Fruit fly (Drosophila melanogaster) whole organism: Measurements from ENCODE around the gene Mpp6.

Experiments
- CG8478 ChIP-seq: fragments of >200 bp; optimal IDR thresholded peaks from 2 replicates; lab custom pipeline; 2018; ENCODE audit warnings: inconsistent platforms
- Dll ChIP-seq: fragments of >200 bp; optimal IDR thresholded peaks from 2 replicates; lab custom pipeline; 2017
- EcR ChIP-seq, 2 experiments: fragments of >200 bp; optimal IDR thresholded peaks; 2 replicates each; lab custom pipeline; 2017; ENCODE audit warnings: missing biosample characterization in 2 of 2, missing genetic modification characterization in 2 of 2, missing genetic modification reagents in 2 of 2
- pan ChIP-seq: fragments of >200 bp; optimal IDR thresholded peaks from 2 replicates; lab custom pipeline; 2017
- psq ChIP-seq: fragments of >200 bp; optimal IDR thresholded peaks from 2 replicates; lab custom pipeline; 2017
- usp ChIP-seq: fragments of >200 bp; optimal IDR thresholded peaks from 2 replicates; lab custom pipeline; 2017; ENCODE audit warnings: missing biosample characterization, missing genetic modification characterization, mixed read lengths

Gene Mpp6

dm6 chr2L:21148242-21148641 is 7.8 kb upstream of the Mpp6 start, which contains the start of gene del:
del (minus strand) TSS chr2L:21148546.
- TF ChIP-seq EcR (GFP tag; optimal IDR thresholded peaks at IDR 0.05; lab: Kevin White, UChicago): no peak
- no peak for TF ChIP-seq CG8478 (lab: Kevin White, UChicago)
- TF ChIP-seq usp (GFP tag; lab: Kevin White, UChicago): no peak
- no peak for TF ChIP-seq Dll
- no peak for TF ChIP-seq psq (lab: Kevin White, UChicago)
- TF ChIP-seq pan (lab: Kevin White, UChicago): no peak

- TF ChIP-seq CG8478 (lab: Kevin White, UChicago) (no peak), EcR (GFP tag; optimal IDR thresholded peaks at IDR 0.05; lab: Kevin White, UChicago) (no peak), Dll (no peak), usp (GFP tag; lab: Kevin White, UChicago) (no peak), psq (lab: Kevin White, UChicago) (no peak), pan (lab: Kevin White, UChicago) (no peak)
These were observed 7.0 kb upstream of the Mpp6 start for dm6 chr2L:21149053-21149452.

dm6 chr2L:21153844-21154243 is 2.2 kb upstream of the Mpp6 start:
- no peak for TF ChIP-seq pan (lab: Kevin White, UChicago)
- no peak for TF ChIP-seq Dll
- no peak for TF ChIP-seq EcR (GFP tag; optimal IDR thresholded peaks at IDR 0.05; lab: Kevin White, UChicago)
- TF ChIP-seq psq (lab: Kevin White, UChicago): no peak
- no peak for TF ChIP-seq CG8478 (lab: Kevin White, UChicago)
- no peak for TF ChIP-seq usp (GFP tag; lab: Kevin White, UChicago)

dm6 chr2L:21158554-21158953 is 2.5 kb downstream of the Mpp6 start, which contains the start of the genes Coq3 and Pld3:
Coq3 (minus strand) TSS chr2L:21158611.
Pld3 (plus strand) TSS chr2L:21158847.
- no peak for TF ChIP-seq pan (lab: Kevin White, UChicago)
- TF ChIP-seq usp (GFP tag; lab: Kevin White, UChicago): no peak
- no peak for TF ChIP-seq EcR (GFP tag; optimal IDR thresholded peaks at IDR 0.05; lab: Kevin White, UChicago)
- no peak for TF ChIP-seq CG8478 (lab: Kevin White, UChicago)
- TF ChIP-seq Dll: no peak
- TF ChIP-seq psq (lab: Kevin White, UChicago): no peak

dm6 chr2L:21162875-21163274 is 6.8 kb downstream of the Mpp6 start, which contains the start of gene Nbr:
Nbr (minus strand) TSS chr2L:21163083.
- no peak for TF ChIP-seq usp (GFP tag; lab: Kevin White, UChicago)

dm6 chr2L:21163311-21163842 is 7.3 kb downstream of the Mpp6 start, which contains the start of gene Noc2:
Noc2 (plus strand) TSS chr2L:21163641.
- TF ChIP-seq EcR (GFP tag; optimal IDR thresholded peaks at IDR 0.05; lab: Kevin White, UChicago) (no peak), usp (GFP tag; lab: Kevin White, UChicago) (no peak), pan (lab: Kevin White, UChicago) (no peak), Dll (no peak), CG8478 (lab: Kevin White, UChicago) (no peak), psq (lab: Kevin White, UChicago) (no peak)

- no peak for TF ChIP-seq CG8478 (lab: Kevin White, UChicago)
- no peak for TF ChIP-seq EcR (GFP tag; optimal IDR thresholded peaks at IDR 0.05; lab: Kevin White, UChicago)
- TF ChIP-seq usp (GFP tag; lab: Kevin White, UChicago): no peak
- no peak for TF ChIP-seq pan (lab: Kevin White, UChicago)
- TF ChIP-seq Dll: no peak
- no peak for TF ChIP-seq psq (lab: Kevin White, UChicago)
These were observed 10.3 kb downstream of the Mpp6 start for dm6 chr2L:21166422-21166821.

- TF ChIP-seq psq (lab: Kevin White, UChicago): no peak
- peak; percentile 53 for TF ChIP-seq pan (lab: Kevin White, UChicago)
These were observed 12.4 kb downstream of the Mpp6 start, which contains the start of the genes mAcon1, CG43345 and CG43346 for dm6 chr2L:21168295-21169159. mAcon1 (plus strand) TSS chr2L:21168570. CG43345 (minus strand) TSS chr2L:21168581. CG43346 (minus strand) TSS chr2L:21168581.

- no peak for TF ChIP-seq psq (lab: Kevin White, UChicago)
These were observed 13.1 kb downstream of the Mpp6 start for dm6 chr2L:21169160-21169624.

- no peak for TF ChIP-seq EcR (GFP tag; optimal IDR thresholded peaks at IDR 0.05; lab: Kevin White, UChicago)
- no peak for TF ChIP-seq psq (lab: Kevin White, UChicago)
- no peak for TF ChIP-seq CG8478 (lab: Kevin White, UChicago)
- TF ChIP-seq pan (lab: Kevin White, UChicago): no peak
- no peak for TF ChIP-seq usp (GFP tag; lab: Kevin White, UChicago)
These were observed 13.8 kb downstream of the Mpp6 start for dm6 chr2L:21169863-21170262.

dm6 chr2L:21172922-21173321 is 16.8 kb downstream of the Mpp6 start, which contains the start of gene CG31627:
CG31627 (plus strand) TSS chr2L:21173222.
- TF ChIP-seq pan (lab: Kevin White, UChicago): no peak
- no peak for TF ChIP-seq Dll
- no peak for TF ChIP-seq psq (lab: Kevin White, UChicago)
- TF ChIP-seq usp (GFP tag; lab: Kevin White, UChicago): no peak
- TF ChIP-seq EcR (GFP tag; optimal IDR thresholded peaks at IDR 0.05; lab: Kevin White, UChicago): no peak
- no peak for TF ChIP-seq CG8478 (lab: Kevin White, UChicago)
